Worm (Caenorhabditis elegans) whole organism, mixed stage, embryonic: ENCODE data around the gene C25E10.16.

Source experiments
- M03D4.4 ChIP-seq: sonication (generic microtip); optimal IDR thresholded peaks from 2 replicates; lab custom pipeline; 2017; ENCODE audit warnings: mild to moderate bottlenecking, missing genetic modification characterization, missing compliant biosample characterization
- bed-3 ChIP-seq: fragments of 200-800 bp; sonication (Bioruptor generic); optimal IDR thresholded peaks from 3 replicates; lab custom pipeline; 2018; ENCODE audit warnings: mild to moderate bottlenecking, missing genetic modification characterization, moderate library complexity, missing compliant biosample characterization
- blmp-1 ChIP-seq: fragments of 150-350 bp; optimal IDR thresholded peaks from 2 replicates; lab custom pipeline; 2014; ENCODE audit warnings: missing biosample characterization, missing genetic modification characterization
- ceh-39 ChIP-seq: fragments of 150-350 bp; optimal IDR thresholded peaks from 2 replicates; lab custom pipeline; 2014; ENCODE audit warnings: missing biosample characterization, missing genetic modification characterization
- ceh-83 ChIP-seq: fragments of 200-800 bp; sonication (Bioruptor generic); optimal IDR thresholded peaks from 2 replicates; lab custom pipeline; 2018; ENCODE audit warnings: mild to moderate bottlenecking, missing genetic modification characterization, missing compliant biosample characterization
- ces-1 ChIP-seq: fragments of 150-350 bp; optimal IDR thresholded peaks from 2 replicates; lab custom pipeline; 2014; ENCODE audit warnings: missing biosample characterization, missing genetic modification reagents, missing genetic modification characterization
- cnd-1 ChIP-seq: fragments of 200-800 bp; sonication (Bioruptor generic); optimal IDR thresholded peaks from 2 replicates; lab custom pipeline; 2018; ENCODE audit warnings: mild to moderate bottlenecking, missing genetic modification characterization, missing compliant biosample characterization
- drap-1 ChIP-seq: fragments of 200-800 bp; sonication (Bioruptor generic); optimal IDR thresholded peaks from 3 replicates; lab custom pipeline; 2018; ENCODE audit warnings: mild to moderate bottlenecking, missing genetic modification characterization, missing compliant biosample characterization
- elt-1 ChIP-seq: sonication (generic microtip); optimal IDR thresholded peaks from 2 replicates; lab custom pipeline; 2017; ENCODE audit warnings: missing genetic modification characterization, mild to moderate bottlenecking, missing compliant biosample characterization, antibody characterized with exemption, moderate library complexity, borderline replicate concordance; ENCODE audit not compliant: insufficient read depth
- elt-3 ChIP-seq: fragments of 150-350 bp; optimal IDR thresholded peaks from 2 replicates; lab custom pipeline; 2014; ENCODE audit warnings: missing biosample characterization, missing genetic modification characterization
- flh-1 ChIP-seq: fragments of 200-800 bp; sonication (Bioruptor generic); optimal IDR thresholded peaks from 2 replicates; lab custom pipeline; 2018; ENCODE audit warnings: mild to moderate bottlenecking, missing genetic modification characterization, moderate library complexity, missing compliant biosample characterization
- lin-13 ChIP-seq: fragments of 150-350 bp; optimal IDR thresholded peaks from 2 replicates; lab custom pipeline; 2014; ENCODE audit warnings: missing biosample characterization, missing genetic modification characterization
- lin-32 ChIP-seq: fragments of 200-800 bp; sonication (Bioruptor generic); optimal IDR thresholded peaks from 2 replicates; lab custom pipeline; 2018; ENCODE audit warnings: mild to moderate bottlenecking, missing genetic modification characterization, missing compliant biosample characterization
- mab-5 ChIP-seq: fragments of 150-350 bp; optimal IDR thresholded peaks from 2 replicates; lab custom pipeline; 2014; ENCODE audit warnings: missing biosample characterization, missing genetic modification characterization
- mls-2 ChIP-seq: sonication (generic microtip); optimal IDR thresholded peaks from 2 replicates; lab custom pipeline; 2016; ENCODE audit warnings: mild to moderate bottlenecking, missing genetic modification characterization, moderate library complexity, missing compliant biosample characterization
- nhr-2 ChIP-seq: fragments of 150-350 bp; optimal IDR thresholded peaks from 2 replicates; lab custom pipeline; 2014; ENCODE audit warnings: missing biosample characterization, missing genetic modification characterization
- nhr-28 ChIP-seq: fragments of 150-350 bp; optimal IDR thresholded peaks from 2 replicates; lab custom pipeline; 2014; ENCODE audit warnings: missing biosample characterization, missing genetic modification characterization
- pha-4 ChIP-seq: fragments of 150-350 bp; optimal IDR thresholded peaks from 2 replicates; lab custom pipeline; 2018; ENCODE audit warnings: missing biosample characterization, missing genetic modification reagents, missing genetic modification characterization
- sem-2 ChIP-seq: fragments of 200-800 bp; sonication (Bioruptor generic); optimal IDR thresholded peaks from 2 replicates; lab custom pipeline; 2018; ENCODE audit warnings: mild to moderate bottlenecking, missing genetic modification characterization, missing compliant biosample characterization
- snpc-4 ChIP-seq: fragments of 150-350 bp; optimal IDR thresholded peaks from 2 replicates; lab custom pipeline; 2014; ENCODE audit warnings: missing biosample characterization, missing genetic modification characterization
- sptf-1 ChIP-seq: sonication (generic microtip); optimal IDR thresholded peaks from 2 replicates; lab custom pipeline; 2017; ENCODE audit warnings: mild to moderate bottlenecking, missing genetic modification characterization, moderate library complexity, missing compliant biosample characterization
- tbx-8 ChIP-seq: fragments of 200-800 bp; sonication (Bioruptor generic); optimal IDR thresholded peaks from 2 replicates; lab custom pipeline; 2018; ENCODE audit warnings: mild to moderate bottlenecking, missing genetic modification characterization, moderate library complexity, missing compliant biosample characterization
- unc-120 ChIP-seq: sonication (generic microtip); optimal IDR thresholded peaks from 2 replicates; lab custom pipeline; 2017; ENCODE audit warnings: missing genetic modification characterization, missing compliant biosample characterization; ENCODE audit not compliant: poor library complexity, severe bottlenecking
- unc-39 ChIP-seq: fragments of 150-350 bp; optimal IDR thresholded peaks from 2 replicates; lab custom pipeline; 2014; ENCODE audit warnings: missing biosample characterization, missing genetic modification characterization
- zip-8 ChIP-seq: fragments of 150-350 bp; optimal IDR thresholded peaks from 2 replicates; lab custom pipeline; 2014; ENCODE audit warnings: missing biosample characterization, missing genetic modification characterization
- ztf-11 ChIP-seq: fragments of 150-350 bp; optimal IDR thresholded peaks from 2 replicates; lab custom pipeline; 2014; ENCODE audit warnings: missing biosample characterization, missing genetic modification characterization

The C25E10.16 gene

ce11 chrV:9075827-9076226 lies 16.5 kb upstream of the C25E10.16 start:
- TF ChIP-seq lin-13 (tag; lab: Kevin White, UChicago) (no peak), ces-1 (GFP tag; lab: Kevin White, UChicago) (no peak)

- TF ChIP-seq ztf-11 (tag; lab: Kevin White, UChicago): no peak
- no peak for TF ChIP-seq sptf-1
- no peak for TF ChIP-seq unc-39 (tag; lab: Kevin White, UChicago)
- no peak for TF ChIP-seq unc-120 (tag; lab: Kevin White, UChicago)
- no peak for TF ChIP-seq elt-1
- no peak for TF ChIP-seq nhr-2
- TF ChIP-seq, all 35 proteins: peak for 0
Measured at ce11 chrV:9074360-9074834, 15.0 kb upstream of the C25E10.16 start.

ce11 chrV:9073322-9074038 lies 14.1 kb upstream of the C25E10.16 start, which contains the start of gene oac-50:
oac-50 (minus strand) TSS chrV:9073540.
- no peak for TF ChIP-seq ceh-39 (tag; lab: Kevin White, UChicago)
- no peak for TF ChIP-seq zip-8 (tag; lab: Kevin White, UChicago)
- TF ChIP-seq ztf-11 (tag; lab: Kevin White, UChicago): no peak
- no peak for TF ChIP-seq nhr-2
- no peak for TF ChIP-seq ceh-83 (GFP tag; lab: Kevin White, UChicago)
- no peak for TF ChIP-seq unc-39 (tag; lab: Kevin White, UChicago)
- no peak for TF ChIP-seq blmp-1 (tag; lab: Kevin White, UChicago)
- TF ChIP-seq, all 35 proteins: peak for 0

- TF ChIP-seq M03D4.4 (tag; lab: Kevin White, UChicago) (no peak), mls-2 (tag; lab: Kevin White, UChicago) (no peak), nhr-2 (no peak), bed-3 (GFP tag; lab: Kevin White, UChicago) (no peak)
- TF ChIP-seq, all 35 proteins: peak for 0
Measured at ce11 chrV:9069680-9070079, 10.3 kb upstream of the C25E10.16 start, which contains the start of gene T27E4.5. T27E4.5 (minus strand) TSS chrV:9069780.

- TF ChIP-seq drap-1 (GFP tag; lab: Kevin White, UChicago) (no peak), elt-3 (tag; lab: Kevin White, UChicago) (no peak), unc-120 (tag; lab: Kevin White, UChicago) (no peak)
Measured at ce11 chrV:9067678-9068077, 8.3 kb upstream of the C25E10.16 start, which contains the start of gene fip-2. fip-2 (plus strand) TSS chrV:9067978.

- TF ChIP-seq zip-8 (tag; lab: Kevin White, UChicago) (no peak), sptf-1 (no peak), flh-1 (GFP tag; lab: Kevin White, UChicago) (no peak), ceh-39 (tag; lab: Kevin White, UChicago) (no peak), snpc-4 (no peak), lin-32 (GFP tag; lab: Kevin White, UChicago) (no peak), tbx-8 (GFP tag; lab: Kevin White, UChicago) (no peak), sem-2 (GFP tag; lab: Kevin White, UChicago) (no peak)
Measured at ce11 chrV:9065915-9066314, 6.5 kb upstream of the C25E10.16 start.

- TF ChIP-seq elt-3 (tag; lab: Kevin White, UChicago): no peak
- no peak for TF ChIP-seq cnd-1 (tag; lab: Kevin White, UChicago)
- TF ChIP-seq lin-32 (GFP tag; lab: Kevin White, UChicago): no peak
- no peak for TF ChIP-seq lin-13 (tag; lab: Kevin White, UChicago)
- no peak for TF ChIP-seq M03D4.4 (tag; lab: Kevin White, UChicago)
- TF ChIP-seq nhr-28 (tag; lab: Kevin White, UChicago): no peak
- no peak for TF ChIP-seq mab-5 (tag; lab: Kevin White, UChicago)
- TF ChIP-seq pha-4: no peak
- TF ChIP-seq ceh-83 (GFP tag; lab: Kevin White, UChicago): no peak
- no peak for TF ChIP-seq mls-2 (tag; lab: Kevin White, UChicago)
- TF ChIP-seq elt-1: no peak
- no peak for TF ChIP-seq snpc-4
- TF ChIP-seq, all 35 proteins: peak for 0
Measured at ce11 chrV:9065001-9065400, 5.6 kb upstream of the C25E10.16 start.
